Worm (Caenorhabditis elegans) whole organism, L2 larva: ENCODE measurements around the gene pgm-3.

ENCODE experiments used
- aly-2 ChIP-seq: fragments of 150-350 bp; optimal IDR thresholded peaks from 2 replicates; lab custom pipeline; 2014; ENCODE audit warnings: missing biosample characterization, missing genetic modification characterization
- ama-1 ChIP-seq: fragments of 150-350 bp; optimal IDR thresholded peaks from 2 replicates; lab custom pipeline; 2018; ENCODE audit warnings: inconsistent platforms
- elt-3 ChIP-seq: sonication (generic microtip); optimal IDR thresholded peaks from 2 replicates; lab custom pipeline; 2017; ENCODE audit warnings: missing biosample characterization, missing genetic modification characterization
- mab-5 ChIP-seq: fragments of 150-350 bp; optimal IDR thresholded peaks from 2 replicates; lab custom pipeline; 2014; ENCODE audit warnings: missing biosample characterization, missing genetic modification characterization
- mbf-1 ChIP-seq: sonication (generic microtip); optimal IDR thresholded peaks from 2 replicates; lab custom pipeline; 2017; ENCODE audit warnings: missing biosample characterization, missing genetic modification characterization
- mdl-1 ChIP-seq, 2 experiments: fragments of 150-350 bp in 1 of 2; sonication (generic microtip) in 1 of 2; optimal IDR thresholded peaks; 2 replicates each; lab custom pipeline; 2017; ENCODE audit warnings: missing biosample characterization in 2 of 2, missing genetic modification characterization in 2 of 2
- nhr-25 ChIP-seq: fragments of 150-350 bp; sonication (generic microtip); optimal IDR thresholded peaks from 3 replicates; lab custom pipeline; 2014; ENCODE audit warnings: missing biosample characterization, missing genetic modification characterization
- unc-39 ChIP-seq: fragments of 150-350 bp; optimal IDR thresholded peaks from 2 replicates; lab custom pipeline; 2014; ENCODE audit warnings: missing biosample characterization, missing genetic modification characterization
- unc-55 ChIP-seq: fragments of 150-350 bp; sonication (generic microtip); optimal IDR thresholded peaks from 3 replicates; lab custom pipeline; 2014; ENCODE audit warnings: missing biosample characterization, missing genetic modification reagents, missing genetic modification characterization
- ztf-11 ChIP-seq: sonication (generic microtip); optimal IDR thresholded peaks from 2 replicates; lab custom pipeline; 2017; ENCODE audit warnings: missing biosample characterization, missing genetic modification characterization
- ztf-4 ChIP-seq: fragments of 150-350 bp; optimal IDR thresholded peaks from 2 replicates; lab custom pipeline; 2014; ENCODE audit warnings: missing biosample characterization, missing genetic modification characterization

ce11 chrIV:8754146-8754545, 28.6 kb downstream of the pgm-3 start:
- no peak for TF ChIP-seq ama-1 (lab: Kevin White, UChicago)
- no peak for TF ChIP-seq nhr-25 (tag; lab: Kevin White, UChicago)
- no peak for TF ChIP-seq mbf-1
- no peak for TF ChIP-seq elt-3 (tag; lab: Kevin White, UChicago)
- TF ChIP-seq unc-39 (tag; lab: Kevin White, UChicago): no peak
- no peak for TF ChIP-seq mdl-1 (tag; optimal IDR thresholded peaks at IDR 0.05; lab: Kevin White, UChicago)
- no peak for TF ChIP-seq unc-55 (GFP tag; lab: Kevin White, UChicago)
- TF ChIP-seq mab-5 (tag; lab: Kevin White, UChicago): no peak
- no peak for TF ChIP-seq ztf-4 (tag; lab: Kevin White, UChicago)
- no peak for TF ChIP-seq aly-2
- no peak for TF ChIP-seq ztf-11 (tag; lab: Kevin White, UChicago)
